Worm (Caenorhabditis elegans): ENCODE results near the gene Y69E1A.5.
A peak's percentile ranks its signal among the peaks of the same experiment; 100 is the strongest.
"Not testable (repeated sequence)": the region's sequence is repeated elsewhere in the genome, so short reads cannot be mapped to it uniquely, and the experiment has no call there.

The Y69E1A.5 gene

DNA sequence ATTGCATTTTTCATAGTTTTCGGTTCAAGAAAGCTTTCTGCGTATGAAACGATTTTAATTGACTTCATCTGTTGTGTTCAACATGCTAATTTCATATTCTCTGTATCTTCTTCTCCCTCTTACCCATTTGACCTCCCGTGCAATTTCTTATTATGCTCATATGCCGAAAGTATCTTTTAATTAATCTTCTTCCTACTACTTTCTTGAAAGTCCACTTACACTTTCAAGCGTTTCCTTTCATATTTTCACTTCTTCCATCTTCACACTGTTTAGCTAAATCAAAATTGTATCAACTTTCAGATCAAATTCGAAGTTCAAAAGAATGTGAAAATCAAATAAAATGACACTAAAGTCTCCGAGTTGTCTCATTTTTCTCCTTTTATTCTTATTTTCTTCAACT lies 33.2 kb upstream of the Y69E1A.5 start, which contains the start of gene F13H10.5:
Gene F13H10.5 (plus strand): TSS at position 301 of the 400 bp plus-strand sequence.
- TF ChIP-seq zag-1 (tag; optimal IDR thresholded peaks at IDR 0.05) (no peak), nhr-12 (tag; optimal IDR thresholded peaks at IDR 0.05) (no peak), egl-27 (tag; optimal IDR thresholded peaks at IDR 0.05) (no peak)

DNA sequence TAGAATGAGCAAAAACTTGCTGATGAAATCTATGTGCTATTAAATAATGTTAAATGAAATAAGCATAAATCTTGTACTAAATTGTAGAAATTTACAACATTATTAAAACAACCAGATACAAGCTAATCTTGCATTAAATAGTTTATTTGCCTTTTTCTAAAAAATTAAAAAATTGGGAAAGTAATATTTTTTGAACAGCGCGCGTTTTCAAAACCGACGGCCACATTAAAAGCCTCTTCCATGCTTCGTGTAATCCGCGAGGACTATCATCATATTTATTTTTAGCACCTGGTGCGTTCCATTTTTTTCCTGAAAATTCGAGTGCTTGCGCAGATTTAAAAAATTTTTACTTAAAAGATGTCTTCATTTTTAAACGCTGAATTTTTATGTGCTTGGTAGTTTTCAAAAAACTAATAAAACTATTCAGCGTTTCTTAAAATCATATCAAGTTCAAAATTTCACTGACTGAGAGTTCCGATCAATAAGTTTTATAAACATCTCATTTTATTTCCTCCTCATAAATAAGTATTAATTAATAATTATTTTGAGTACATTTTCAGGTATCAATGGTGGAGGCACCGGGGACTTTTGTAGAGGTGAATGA lies 30.0 kb upstream of the Y69E1A.5 start, which contains the start of gene Y43E12A.3:
Gene Y43E12A.3 (plus strand): TSS at position 554 of the 604 bp plus-strand sequence.
- not testable (repeated sequence) for TF ChIP-seq elt-1, elt-2, lsy-12 (tag; optimal IDR thresholded peaks at IDR 0.05)

DNA sequence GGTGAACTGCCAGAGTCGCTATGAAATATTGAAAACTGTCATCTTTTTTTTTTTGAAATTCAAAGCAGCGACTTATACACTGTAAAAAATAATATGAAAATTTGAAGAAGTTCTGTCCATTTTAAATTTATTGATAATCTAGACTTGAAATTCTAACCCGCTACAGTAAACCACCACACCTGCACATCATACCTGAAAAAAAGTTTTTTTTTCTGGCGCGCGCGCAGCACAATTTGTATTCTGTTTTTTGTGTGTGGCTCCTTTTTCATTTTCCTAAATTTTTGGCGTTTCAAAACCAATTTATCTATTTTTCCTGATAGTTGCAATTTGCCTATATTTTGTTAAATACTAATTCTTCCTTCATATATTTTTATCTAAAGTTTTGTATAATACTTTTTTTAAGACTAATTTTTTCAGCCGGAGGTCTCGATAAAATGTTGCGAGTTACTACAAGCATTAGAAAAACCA lies 28.1 kb upstream of the Y69E1A.5 start, which contains the start of gene cyb-2.1:
Gene cyb-2.1 (plus strand): TSS at position 418 of the 468 bp plus-strand sequence.
- TF ChIP-seq ZK546.5 (tag; optimal IDR thresholded peaks at IDR 0.05), result no peak
- no peak for TF ChIP-seq fkh-2 (tag; optimal IDR thresholded peaks at IDR 0.05)
- no peak for TF ChIP-seq nhr-67 (tag; optimal IDR thresholded peaks at IDR 0.05)

DNA sequence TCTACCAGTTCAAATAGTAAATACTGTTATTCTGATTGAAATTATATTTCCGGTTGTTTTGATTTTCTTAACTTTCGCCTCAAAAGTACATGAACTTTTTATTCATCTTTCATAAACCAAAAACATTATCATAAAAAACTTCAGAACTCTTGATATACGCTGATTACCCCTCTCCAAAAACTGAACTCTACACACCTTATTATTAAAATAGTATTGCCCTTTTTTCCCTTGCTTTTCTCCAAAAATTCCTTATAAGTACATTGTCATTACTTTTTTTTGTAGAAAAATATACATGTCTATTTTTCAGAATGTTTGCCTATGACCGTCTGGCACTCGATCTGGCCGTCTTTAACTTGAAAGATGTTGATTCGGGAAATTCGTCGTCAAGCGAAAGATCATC lies 24.3 kb upstream of the Y69E1A.5 start, which contains the start of gene Y43E12A.2:
Gene Y43E12A.2 (plus strand): TSS at position 301 of the 400 bp plus-strand sequence.
- TF ChIP-seq ceh-28 (tag; optimal IDR thresholded peaks at IDR 0.05), result no peak
- peak; percentile 14 for TF ChIP-seq pha-4 (tag; optimal IDR thresholded peaks at IDR 0.05)
- TF ChIP-seq ztf-11 (tag; optimal IDR thresholded peaks at IDR 0.05), result no peak

DNA sequence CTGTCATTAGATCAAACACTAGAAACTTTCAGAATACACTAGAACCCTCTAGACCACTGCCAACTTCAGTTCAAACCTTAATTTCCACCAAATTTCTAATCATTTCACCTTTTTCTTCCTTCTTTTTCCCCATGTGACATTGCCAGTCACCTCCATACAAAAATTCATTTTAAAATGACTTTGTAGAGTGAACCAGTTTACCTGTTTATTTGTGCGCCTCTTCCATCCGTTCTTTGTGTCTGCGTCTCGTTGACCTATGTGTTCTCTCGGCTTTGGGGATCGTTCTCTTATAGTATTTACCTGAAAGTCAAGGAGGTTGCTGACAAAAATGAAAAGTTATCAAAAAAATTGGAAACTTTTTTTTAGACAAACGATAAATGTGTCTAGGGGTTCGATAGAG lies 23.2 kb upstream of the Y69E1A.5 start:
- peak; percentile 17 for TF ChIP-seq elt-2 (tag; optimal IDR thresholded peaks at IDR 0.05)
- no peak for TF ChIP-seq R02D3.7 (tag; optimal IDR thresholded peaks at IDR 0.05)
- TF ChIP-seq nhr-25 (tag; optimal IDR thresholded peaks at IDR 0.05), result peak; percentile 6
- TF ChIP-seq pha-4 (tag; optimal IDR thresholded peaks at IDR 0.05), result peak; percentile 38

DNA sequence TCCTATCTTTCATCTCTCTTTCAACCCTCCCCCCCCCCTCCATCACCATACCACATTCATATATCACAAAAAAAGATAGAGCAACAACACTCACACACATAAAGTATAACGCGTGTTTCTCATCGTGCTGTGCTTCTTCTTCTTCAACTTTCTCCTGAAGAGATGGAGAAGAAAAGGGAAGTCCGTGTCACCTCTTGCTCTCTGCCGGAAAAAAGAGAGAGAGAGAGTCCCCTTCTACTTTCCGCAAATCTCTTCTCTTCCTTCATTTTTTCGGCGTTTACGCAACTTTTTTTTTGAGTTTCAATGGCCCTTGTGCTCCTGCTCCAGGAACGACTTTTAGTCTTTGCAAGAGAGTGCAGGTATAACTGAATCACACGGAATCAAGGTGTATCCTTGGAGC lies 22.2 kb upstream of the Y69E1A.5 start:
- no peak for TF ChIP-seq nhr-28 (tag; optimal IDR thresholded peaks at IDR 0.05)
- TF ChIP-seq nfya-1 (tag; optimal IDR thresholded peaks at IDR 0.05; ENCODE audit: insufficient read depth), result peak; percentile 30
- TF ChIP-seq ama-1 (optimal IDR thresholded peaks at IDR 0.05), result no peak
- TF ChIP-seq nhr-43 (tag; optimal IDR thresholded peaks at IDR 0.05; ENCODE audit: poor library complexity, severe bottlenecking), result no peak
- no peak for TF ChIP-seq unc-39 (tag; optimal IDR thresholded peaks at IDR 0.05)
- TF ChIP-seq egl-5 (tag; optimal IDR thresholded peaks at IDR 0.05), result peak; percentile 12
- TF ChIP-seq lin-39 (tag; optimal IDR thresholded peaks at IDR 0.05), result peak; percentile 34
- TF ChIP-seq ceh-82 (tag; optimal IDR thresholded peaks at IDR 0.05), result no peak
- peak; percentile 53 for TF ChIP-seq fkh-10 (GFP tag; optimal IDR thresholded peaks at IDR 0.05)

DNA sequence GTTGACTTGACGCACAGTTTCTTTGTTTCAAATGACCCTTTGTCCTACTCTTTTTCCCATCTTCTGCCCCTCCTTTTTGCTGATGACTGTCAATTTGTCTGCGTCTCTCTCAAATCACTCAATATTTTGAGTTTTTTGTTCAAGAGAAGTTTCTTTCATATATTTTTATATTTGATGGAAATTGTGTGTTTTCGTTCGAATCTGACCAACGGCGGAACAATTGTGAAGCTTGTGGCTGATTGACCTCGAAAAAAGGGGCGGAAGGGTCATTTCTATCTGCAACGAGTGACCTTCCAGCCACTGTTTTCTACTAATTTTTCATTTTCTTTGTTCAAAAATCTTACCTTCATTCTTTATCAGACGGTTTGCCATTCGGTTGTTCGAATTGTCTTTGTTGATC lies 21.2 kb upstream of the Y69E1A.5 start:
- TF ChIP-seq unc-39 (tag; optimal IDR thresholded peaks at IDR 0.05) (no peak), nhr-25 (tag; optimal IDR thresholded peaks at IDR 0.05) (peak; percentile 61), elt-3 (tag; optimal IDR thresholded peaks at IDR 0.05) (no peak), egl-5 (tag; optimal IDR thresholded peaks at IDR 0.05) (no peak), pha-4 (tag; optimal IDR thresholded peaks at IDR 0.05) (no peak)

DNA sequence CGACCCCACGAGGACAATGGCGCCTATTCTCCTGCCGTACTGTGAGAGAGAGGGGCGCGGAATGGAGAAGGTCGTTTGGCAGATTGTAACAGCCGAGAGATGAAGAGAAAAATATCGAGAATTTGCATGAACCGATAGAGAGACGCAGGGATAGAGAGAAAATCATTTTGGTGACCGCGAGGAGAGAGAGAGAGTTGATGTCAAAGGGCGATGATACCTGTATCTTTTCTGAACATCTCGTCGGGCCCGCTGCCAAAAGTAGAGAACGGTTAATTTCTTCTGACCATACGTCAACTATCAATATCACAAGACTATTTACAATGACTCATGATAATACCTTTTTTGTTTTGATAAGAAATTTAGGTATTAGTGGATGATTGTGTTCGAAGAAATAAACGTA lies 18.5 kb upstream of the Y69E1A.5 start:
- TF ChIP-seq eor-1 (tag; optimal IDR thresholded peaks at IDR 0.05), result no peak
- TF ChIP-seq fkh-10 (GFP tag; optimal IDR thresholded peaks at IDR 0.05), result no peak
- no peak for TF ChIP-seq nhr-12 (tag; optimal IDR thresholded peaks at IDR 0.05)
- no peak for TF ChIP-seq mml-1 (tag; optimal IDR thresholded peaks at IDR 0.05)
- peak; percentile 24 for TF ChIP-seq nfya-1 (tag; optimal IDR thresholded peaks at IDR 0.05; ENCODE audit: insufficient read depth)
- no peak for TF ChIP-seq ztf-4 (tag; optimal IDR thresholded peaks at IDR 0.05)
- TF ChIP-seq nhr-11 (tag; optimal IDR thresholded peaks at IDR 0.05), result no peak
- TF ChIP-seq elt-2 (tag; optimal IDR thresholded peaks at IDR 0.05), result peak; percentile 44
- TF ChIP-seq nhr-28 (tag; optimal IDR thresholded peaks at IDR 0.05), result no peak
- no peak for TF ChIP-seq aly-2 (tag; optimal IDR thresholded peaks at IDR 0.05)
- no peak for TF ChIP-seq R02D3.7 (tag; optimal IDR thresholded peaks at IDR 0.05)
- no peak for TF ChIP-seq unc-62 (GFP tag; optimal IDR thresholded peaks at IDR 0.05)
- TF ChIP-seq ztf-11 (tag; optimal IDR thresholded peaks at IDR 0.05), result no peak
- TF ChIP-seq ZK546.5 (tag; optimal IDR thresholded peaks at IDR 0.05), result no peak
- no peak for TF ChIP-seq ceh-9 (tag; optimal IDR thresholded peaks at IDR 0.05)
- TF ChIP-seq egl-27 (tag; optimal IDR thresholded peaks at IDR 0.05), result no peak
- TF ChIP-seq nhr-67 (tag; optimal IDR thresholded peaks at IDR 0.05), result no peak
- no peak for TF ChIP-seq lin-39 (tag; optimal IDR thresholded peaks at IDR 0.05)
- no peak for TF ChIP-seq sea-2 (GFP tag; optimal IDR thresholded peaks at IDR 0.05)
- no peak for TF ChIP-seq ceh-82 (tag; optimal IDR thresholded peaks at IDR 0.05)
- no peak for TF ChIP-seq fkh-2 (tag; optimal IDR thresholded peaks at IDR 0.05)
- TF ChIP-seq tbx-2 (tag; optimal IDR thresholded peaks at IDR 0.05), result no peak
- no peak for TF ChIP-seq nhr-237 (tag; optimal IDR thresholded peaks at IDR 0.05)
- peak; percentile 73 for TF ChIP-seq elt-1 (tag; optimal IDR thresholded peaks at IDR 0.05)
- peak; percentile 95 for TF ChIP-seq nhr-25 (tag; optimal IDR thresholded peaks at IDR 0.05)
- no peak for TF ChIP-seq snpc-4 (tag; optimal IDR thresholded peaks at IDR 0.05)
- TF ChIP-seq unc-39 (tag; optimal IDR thresholded peaks at IDR 0.05), result no peak

Measured in whole organism, L3 larva.